Worm (Caenorhabditis elegans) whole organism, L4/young adult: Measurements from ENCODE around the gene cwp-4.

Experiments used
- W03F9.2 ChIP-seq: fragments of 150-350 bp; optimal IDR thresholded peaks from 2 replicates; lab custom pipeline; 2014; ENCODE audit warnings: missing biosample characterization, missing genetic modification characterization
- dao-5 ChIP-seq: sonication (generic microtip); optimal IDR thresholded peaks from 2 replicates; lab custom pipeline; 2016; ENCODE audit warnings: missing genotype, missing genetic modification characterization, moderate library complexity, missing compliant biosample characterization
- him-1 ChIP-seq: sonication (generic microtip); optimal IDR thresholded peaks from 2 replicates; lab custom pipeline; 2016; ENCODE audit warnings: missing genotype, missing genetic modification reagents, missing genetic modification characterization, missing compliant biosample characterization

- TF ChIP-seq him-1 (tag; lab: Kevin White, UChicago) (no peak), W03F9.2 (tag; lab: Kevin White, UChicago) (no peak), dao-5 (tag; lab: Kevin White, UChicago) (no peak)
These were observed 12.5 kb upstream of the cwp-4 start, which contains the start of gene K11D12.8 for ce11 chrV:5040925-5041324.
